Worm (Caenorhabditis elegans) whole organism, L1 larva: Measurements from ENCODE around the gene col-85.

Source experiments
- F16B12.6 ChIP-seq: fragments of 150-350 bp; optimal IDR thresholded peaks from 2 replicates; lab custom pipeline; 2014; ENCODE audit warnings: missing biosample characterization, missing genetic modification characterization
- aha-1 ChIP-seq: fragments of 150-350 bp; optimal IDR thresholded peaks from 2 replicates; lab custom pipeline; 2014; ENCODE audit warnings: missing biosample characterization, missing genetic modification characterization
- ama-1 ChIP-seq: fragments of 150-350 bp; optimal IDR thresholded peaks from 2 replicates; lab custom pipeline; 2014
- blmp-1 ChIP-seq: fragments of 150-350 bp; optimal IDR thresholded peaks from 2 replicates; lab custom pipeline; 2014; ENCODE audit warnings: missing biosample characterization, missing genetic modification characterization
- ceh-63 ChIP-seq: fragments of 200-800 bp; sonication (Bioruptor generic); optimal IDR thresholded peaks from 2 replicates; lab custom pipeline; 2018; ENCODE audit warnings: mild to moderate bottlenecking, missing genetic modification characterization, missing compliant biosample characterization
- ceh-8 ChIP-seq: fragments of 200-800 bp; sonication (Bioruptor generic); optimal IDR thresholded peaks from 2 replicates; lab custom pipeline; 2018; ENCODE audit warnings: mild to moderate bottlenecking, missing genetic modification characterization, moderate library complexity, missing compliant biosample characterization
- ceh-82 ChIP-seq, 3 experiments: fragments of 150-350 bp in 1 of 3; sonication (generic microtip) in 2 of 3; optimal IDR thresholded peaks; 2 replicates each; lab custom pipeline; 2014 to 2017; ENCODE audit warnings: missing biosample characterization in 3 of 3, missing genetic modification characterization in 3 of 3
- ces-1 ChIP-seq: fragments of 150-350 bp; optimal IDR thresholded peaks from 2 replicates; lab custom pipeline; 2014; ENCODE audit warnings: missing biosample characterization, missing genetic modification reagents, missing genetic modification characterization
- dsc-1 ChIP-seq: sonication (generic microtip); optimal IDR thresholded peaks from 2 replicates; lab custom pipeline; 2016; ENCODE audit warnings: mild to moderate bottlenecking, missing genetic modification characterization, missing compliant biosample characterization
- efl-3 ChIP-seq: fragments of 200-800 bp; sonication (Bioruptor generic); optimal IDR thresholded peaks from 2 replicates; lab custom pipeline; 2018; ENCODE audit warnings: mild to moderate bottlenecking, missing genetic modification characterization, missing compliant biosample characterization
- egl-13 ChIP-seq: sonication (generic microtip); optimal IDR thresholded peaks from 2 replicates; lab custom pipeline; 2016; ENCODE audit warnings: missing genotype, missing genetic modification reagents, missing genetic modification characterization, missing compliant biosample characterization
- egl-27 ChIP-seq, 2 experiments: fragments of 150-350 bp in 1 of 2; sonication (generic microtip); optimal IDR thresholded peaks; 3 replicates each; lab custom pipeline; 2017 to 2018; ENCODE audit warnings: missing biosample characterization in 2 of 2, missing genetic modification characterization in 2 of 2, missing genetic modification reagents in 2 of 2
- elt-2 ChIP-seq: sonication (generic microtip); optimal IDR thresholded peaks from 2 replicates; lab custom pipeline; 2016; ENCODE audit warnings: missing genetic modification characterization, mild to moderate bottlenecking, inconsistent platforms, missing compliant biosample characterization, missing genetic modification reagents
- elt-3 ChIP-seq, 6 experiments: fragments of 150-350 bp in 1 of 6; sonication (generic microtip); optimal IDR thresholded peaks; 2 replicates each; lab custom pipeline; 2017 to 2018; ENCODE audit warnings: missing biosample characterization in 6 of 6, missing genetic modification characterization in 6 of 6, inconsistent platforms in 1 of 6
- fkh-4 ChIP-seq: sonication (generic microtip); optimal IDR thresholded peaks from 2 replicates; lab custom pipeline; 2016; ENCODE audit warnings: missing compliant biosample characterization, missing genetic modification characterization, borderline replicate concordance
- fkh-8 ChIP-seq: sonication (generic microtip); optimal IDR thresholded peaks from 2 replicates; lab custom pipeline; 2016; ENCODE audit warnings: mild to moderate bottlenecking, missing genetic modification characterization, missing compliant biosample characterization
- fos-1 ChIP-seq: fragments of 150-350 bp; optimal IDR thresholded peaks from 2 replicates; lab custom pipeline; 2014; ENCODE audit warnings: missing biosample characterization, missing genetic modification characterization
- grh-1 ChIP-seq: fragments of 200-800 bp; sonication (Bioruptor generic); IDR thresholded peaks from 2 replicates; pipeline ENCODE4 v1.3.6; 2022; ENCODE audit warnings: missing genetic modification reagents, missing genetic modification characterization, missing compliant biosample characterization
- hpl-2 ChIP-seq: fragments of 150-350 bp; optimal IDR thresholded peaks from 2 replicates; lab custom pipeline; 2014; ENCODE audit warnings: missing biosample characterization, missing genetic modification reagents, missing genetic modification characterization
- isw-1 ChIP-seq: fragments of 200-800 bp; sonication (Bioruptor generic); IDR thresholded peaks from 2 replicates; pipeline ENCODE4 v1.3.6; 2022; ENCODE audit warnings: missing genetic modification characterization, missing compliant biosample characterization
- jun-1 ChIP-seq: fragments of 150-350 bp; optimal IDR thresholded peaks from 2 replicates; lab custom pipeline; 2014; ENCODE audit warnings: missing biosample characterization, missing genetic modification reagents, missing genetic modification characterization
- lin-13 ChIP-seq: fragments of 150-350 bp; optimal IDR thresholded peaks from 2 replicates; lab custom pipeline; 2014; ENCODE audit warnings: missing biosample characterization, missing genetic modification reagents, missing genetic modification characterization
- lir-3 ChIP-seq: sonication (generic microtip); optimal IDR thresholded peaks from 2 replicates; lab custom pipeline; 2016; ENCODE audit warnings: mild to moderate bottlenecking, missing genetic modification characterization, moderate library complexity, missing compliant biosample characterization; ENCODE audit not compliant: poor library complexity
- mab-9 ChIP-seq: fragments of 200-800 bp; sonication (Bioruptor generic); IDR thresholded peaks from 2 replicates; pipeline ENCODE4 v1.3.6; 2022; ENCODE audit warnings: missing genetic modification reagents, missing genetic modification characterization, missing compliant biosample characterization
- mdl-1 ChIP-seq, 2 experiments: fragments of 150-350 bp; optimal IDR thresholded peaks; 2 replicates each; lab custom pipeline; 2014 to 2017; ENCODE audit warnings: missing biosample characterization in 2 of 2, missing genetic modification characterization in 2 of 2, inconsistent platforms in 1 of 2
- mef-2 ChIP-seq: fragments of 150-350 bp; optimal IDR thresholded peaks from 2 replicates; lab custom pipeline; 2014; ENCODE audit warnings: missing biosample characterization, missing genetic modification characterization
- nhr-20 ChIP-seq: sonication (generic microtip); optimal IDR thresholded peaks from 2 replicates; lab custom pipeline; 2016; ENCODE audit warnings: mild to moderate bottlenecking, missing genetic modification characterization, missing compliant biosample characterization
- nhr-237 ChIP-seq: fragments of 150-350 bp; optimal IDR thresholded peaks from 2 replicates; lab custom pipeline; 2014; ENCODE audit warnings: missing biosample characterization, missing genetic modification characterization
- nhr-47 ChIP-seq: sonication (generic microtip); optimal IDR thresholded peaks from 2 replicates; lab custom pipeline; 2016; ENCODE audit warnings: mild to moderate bottlenecking, missing genetic modification characterization, moderate library complexity, missing compliant biosample characterization
- nhr-71 ChIP-seq: sonication (generic microtip); optimal IDR thresholded peaks from 2 replicates; lab custom pipeline; 2016; ENCODE audit warnings: mild to moderate bottlenecking, missing genetic modification characterization, moderate library complexity, missing compliant biosample characterization
- nhr-84 ChIP-seq: sonication (generic microtip); optimal IDR thresholded peaks from 2 replicates; lab custom pipeline; 2017; ENCODE audit warnings: missing biosample characterization, missing genetic modification characterization
- nhr-85 ChIP-seq: sonication (generic microtip); peaks from one replicate; lab custom pipeline; 2016; ENCODE audit warnings: missing genetic modification characterization, inconsistent platforms, missing compliant biosample characterization
- pag-3 ChIP-seq: sonication (generic microtip); optimal IDR thresholded peaks from 2 replicates; lab custom pipeline; 2017; ENCODE audit warnings: missing genetic modification characterization, mild to moderate bottlenecking, missing compliant biosample characterization, antibody characterized with exemption, borderline replicate concordance; ENCODE audit not compliant: insufficient read depth
- pax-3 ChIP-seq: fragments of 200-800 bp; sonication (Bioruptor generic); optimal IDR thresholded peaks from 2 replicates; lab custom pipeline; 2018; ENCODE audit warnings: mild to moderate bottlenecking, missing genetic modification characterization, moderate library complexity, missing compliant biosample characterization
- pqm-1 ChIP-seq: sonication (generic microtip); optimal IDR thresholded peaks from 3 replicates; lab custom pipeline; 2017; ENCODE audit warnings: missing biosample characterization, missing genetic modification characterization
- snpc-4 ChIP-seq: fragments of 150-350 bp; optimal IDR thresholded peaks from 2 replicates; lab custom pipeline; 2014; ENCODE audit warnings: missing biosample characterization, missing genetic modification characterization
- snu-23 ChIP-seq: sonication (generic microtip); optimal IDR thresholded peaks from 2 replicates; lab custom pipeline; 2016; ENCODE audit warnings: missing genetic modification characterization, missing compliant biosample characterization
- sox-4 ChIP-seq: sonication (generic microtip); optimal IDR thresholded peaks from 2 replicates; lab custom pipeline; 2016; ENCODE audit warnings: missing genetic modification characterization, missing compliant biosample characterization
- sptf-1 ChIP-seq: fragments of 150-350 bp; optimal IDR thresholded peaks from 2 replicates; lab custom pipeline; 2014; ENCODE audit warnings: missing biosample characterization, missing genetic modification characterization
- sup-37 ChIP-seq: fragments of 200-800 bp; sonication (Bioruptor generic); optimal IDR thresholded peaks from 2 replicates; lab custom pipeline; 2018; ENCODE audit warnings: mild to moderate bottlenecking, missing genetic modification characterization, missing compliant biosample characterization
- tbx-2 ChIP-seq: sonication (generic microtip); optimal IDR thresholded peaks from 2 replicates; lab custom pipeline; 2016; ENCODE audit warnings: missing genetic modification characterization, missing compliant biosample characterization
- tlp-1 ChIP-seq: fragments of 150-350 bp; optimal IDR thresholded peaks from 2 replicates; lab custom pipeline; 2014; ENCODE audit warnings: missing biosample characterization, missing genetic modification characterization
- unc-30 ChIP-seq: sonication (generic microtip); optimal IDR thresholded peaks from 2 replicates; lab custom pipeline; 2017; ENCODE audit warnings: missing biosample characterization, missing genetic modification characterization
- unc-98 ChIP-seq: fragments of 200-800 bp; sonication (Bioruptor generic); IDR thresholded peaks from 2 replicates; pipeline ENCODE4 v1.3.6; 2022; ENCODE audit warnings: missing genetic modification characterization, missing compliant biosample characterization
- vab-15 ChIP-seq: sonication (generic microtip); optimal IDR thresholded peaks from 2 replicates; lab custom pipeline; 2017; ENCODE audit warnings: missing genotype, mild to moderate bottlenecking, missing genetic modification characterization, missing compliant biosample characterization
- zip-4 ChIP-seq: fragments of 200-800 bp; sonication (Bioruptor generic); optimal IDR thresholded peaks from 2 replicates; lab custom pipeline; 2018; ENCODE audit warnings: mild to moderate bottlenecking, missing genetic modification characterization, moderate library complexity, missing compliant biosample characterization
- ztf-11 ChIP-seq, 2 experiments: sonication (generic microtip); optimal IDR thresholded peaks; 2 replicates each; lab custom pipeline; 2016 to 2017; ENCODE audit warnings: missing genetic modification characterization in 2 of 2, missing biosample characterization in 1 of 2, missing compliant biosample characterization in 1 of 2
- ztf-4 ChIP-seq: fragments of 150-350 bp; optimal IDR thresholded peaks from 2 replicates; lab custom pipeline; 2014; ENCODE audit warnings: missing biosample characterization, missing genetic modification characterization

Gene col-85

DNA sequence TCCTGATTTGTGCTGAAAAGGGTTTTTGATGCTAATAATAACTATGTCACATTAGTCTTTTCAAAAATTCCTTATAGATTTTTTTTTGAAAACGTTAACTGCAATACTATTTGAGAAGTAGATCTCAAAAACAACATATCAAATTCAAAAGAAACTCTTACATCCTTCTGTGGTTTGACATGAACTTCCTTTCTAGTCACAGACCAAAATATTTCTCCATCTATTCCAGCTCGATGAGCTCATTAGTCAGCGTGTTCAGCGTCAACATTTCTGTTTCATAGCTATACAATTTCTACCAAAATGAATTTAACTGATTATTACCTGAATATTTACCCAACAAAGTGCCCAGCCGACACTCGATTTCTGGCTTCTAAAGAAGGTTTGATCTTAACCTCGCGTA lies 13.8 kb upstream of the col-85 start, which contains the start of gene srh-67:
TSS of gene srh-67 (plus strand) at position 301 of the 400 bp plus-strand sequence.
- no peak for TF ChIP-seq pqm-1 (tag; lab: Kevin White, UChicago)
- TF ChIP-seq ceh-82 (tag; optimal IDR thresholded peaks at IDR 0.05; lab: Kevin White, UChicago) = no peak
- no peak for TF ChIP-seq mdl-1 (tag; optimal IDR thresholded peaks at IDR 0.05; lab: Kevin White, UChicago)
- no peak for TF ChIP-seq jun-1 (tag; lab: Kevin White, UChicago)
- TF ChIP-seq ceh-63 (GFP tag; lab: Kevin White, UChicago) = no peak
- TF ChIP-seq sup-37 (GFP tag; lab: Kevin White, UChicago) = no peak
- no peak for TF ChIP-seq ztf-4
- TF ChIP-seq lir-3 (tag; lab: Kevin White, UChicago) = no peak
- no peak for TF ChIP-seq ztf-11 (tag; optimal IDR thresholded peaks at IDR 0.05; lab: Kevin White, UChicago)
- TF ChIP-seq nhr-20 (tag; lab: Kevin White, UChicago) = no peak
- TF ChIP-seq, all 84 proteins: peak for 0

ce11 chrII:12507038-12507437 lies 12.1 kb upstream of the col-85 start, which contains the start of gene srh-68:
TSS of gene srh-68 (plus strand) at chrII:12507338.
- TF ChIP-seq elt-2 (tag; lab: Kevin White, UChicago) (no peak), fkh-8 (no peak), efl-3 (GFP tag; lab: Kevin White, UChicago) (no peak), blmp-1 (no peak), mab-9 (GFP tag; lab: Robert Waterston, UW) (no peak), hpl-2 (no peak), lir-3 (tag; lab: Kevin White, UChicago) (no peak), vab-15 (tag; lab: Kevin White, UChicago) (no peak), F16B12.6 (no peak), pag-3 (tag; lab: Kevin White, UChicago) (no peak)

ce11 chrII:12506511-12506910 lies 11.6 kb upstream of the col-85 start:
- TF ChIP-seq ceh-8 (GFP tag; lab: Kevin White, UChicago) (peak; percentile 27), efl-3 (GFP tag; lab: Kevin White, UChicago) (no peak), elt-2 (tag; lab: Kevin White, UChicago) (no peak), sup-37 (GFP tag; lab: Kevin White, UChicago) (no peak), unc-98 (no peak), nhr-71 (no peak), pax-3 (tag; lab: Kevin White, UChicago) (no peak), nhr-84 (tag; lab: Kevin White, UChicago) (no peak), snpc-4 (tag; lab: Kevin White, UChicago) (no peak), mef-2 (no peak), nhr-47 (tag; lab: Kevin White, UChicago) (peak; percentile 65), isw-1 (no peak), tbx-2 (no peak), fkh-8 (peak; percentile 78), elt-3 (tag; optimal IDR thresholded peaks at IDR 0.05; lab: Kevin White, UChicago) (no peak), lin-13 (GFP tag; lab: Kevin White, UChicago) (no peak), pag-3 (tag; lab: Kevin White, UChicago) (no peak), aha-1 (tag; lab: Kevin White, UChicago) (no peak), ama-1 (no peak), egl-27 (tag; optimal IDR thresholded peaks at IDR 0.05; lab: Kevin White, UChicago) (no peak), fos-1 (no peak), unc-30 (tag; lab: Kevin White, UChicago) (no peak), snu-23 (no peak), nhr-237 (tag; lab: Kevin White, UChicago) (no peak), zip-4 (GFP tag; lab: Kevin White, UChicago) (no peak), nhr-85 (tag; lab: Kevin White, UChicago) (no peak), F16B12.6 (no peak), tlp-1 (tag; lab: Kevin White, UChicago) (no peak), fkh-4 (tag; lab: Kevin White, UChicago) (no peak), ces-1 (GFP tag; lab: Kevin White, UChicago) (no peak), egl-13 (peak; percentile 25), pqm-1 (tag; lab: Kevin White, UChicago) (no peak), grh-1 (GFP tag; lab: Robert Waterston, UW) (no peak), mab-9 (GFP tag; lab: Robert Waterston, UW) (no peak), sptf-1 (no peak), sox-4 (peak; percentile 66), dsc-1 (tag; lab: Kevin White, UChicago) (peak; percentile 1)
